Worm (Caenorhabditis elegans): ENCODE data around the gene T22H9.1.

DNA sequence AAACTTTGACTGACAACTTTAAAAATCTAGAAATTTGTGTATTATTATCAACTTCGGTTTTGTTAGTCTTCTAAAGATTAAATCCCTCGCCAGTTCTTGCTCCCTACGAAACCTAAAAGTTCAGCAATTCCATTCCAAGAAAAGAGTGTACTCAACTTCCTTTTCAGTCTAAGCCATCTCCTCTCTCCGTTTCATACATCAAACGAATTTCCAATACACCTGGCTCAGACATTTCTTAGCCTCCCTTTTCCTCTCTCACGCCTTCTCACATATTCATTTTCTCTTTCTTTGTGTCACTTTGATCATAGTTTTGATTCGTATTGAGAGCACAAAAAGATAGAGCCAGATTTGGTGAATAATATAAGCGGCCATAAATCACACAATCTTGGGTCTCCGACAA, 36.7 kb downstream of the T22H9.1 start, which contains the start of gene nhr-253:
- no peak for TF ChIP-seq snpc-4 (GFP tag; optimal IDR thresholded peaks at IDR 0.05)
- no peak for TF ChIP-seq snpc-4 (tag; optimal IDR thresholded peaks at IDR 0.05)
- TF ChIP-seq hsf-1 (GFP tag; IDR thresholded peaks at IDR 0.05) = no peak
- TF ChIP-seq nhr-90 (tag; optimal IDR thresholded peaks at IDR 0.05) = no peak
- no peak for TF ChIP-seq snpc-1.3 (tag; optimal IDR thresholded peaks at IDR 0.05; ENCODE audit: insufficient read depth)
- no peak for TF ChIP-seq pha-4 (tag; optimal IDR thresholded peaks at IDR 0.05)
- TF ChIP-seq mel-28 (tag; optimal IDR thresholded peaks at IDR 0.05; ENCODE audit: borderline replicate concordance) = no peak
- TF ChIP-seq ets-4 (GFP tag; optimal IDR thresholded peaks at IDR 0.05) = no peak
- TF ChIP-seq bed-2 (GFP tag; IDR thresholded peaks at IDR 0.05) = no peak
- TF ChIP-seq ztf-25 (GFP tag; IDR thresholded peaks at IDR 0.05) = no peak
- TF ChIP-seq ztf-3 (GFP tag; optimal IDR thresholded peaks at IDR 0.05) = no peak
- no peak for TF ChIP-seq madf-3 (GFP tag; IDR thresholded peaks at IDR 0.05)
- no peak for TF ChIP-seq B0035.1 (tag; optimal IDR thresholded peaks at IDR 0.05)

Measured in whole organism, young adult.